Fruit fly (Drosophila melanogaster) whole organism, embryonic: ENCODE results near the gene mRpL30.

ENCODE experiments used
- CG10431 ChIP-seq: fragments of 200-800 bp; sonication (Bioruptor generic); optimal IDR thresholded peaks from 3 replicates; lab custom pipeline; 2018; ENCODE audit warnings: missing biosample characterization, mild to moderate bottlenecking, missing genetic modification characterization
- CG10565 ChIP-seq: fragments of 200-800 bp; sonication (Bioruptor generic); optimal IDR thresholded peaks from 3 replicates; lab custom pipeline; 2016; ENCODE audit warnings: missing biosample characterization, mild to moderate bottlenecking, missing genetic modification characterization
- CG11504 ChIP-seq: fragments of 200-800 bp; sonication (Bioruptor generic); optimal IDR thresholded peaks from 3 replicates; lab custom pipeline; 2019; ENCODE audit warnings: missing biosample characterization, mild to moderate bottlenecking, missing genetic modification characterization, moderate library complexity
- CG12659 ChIP-seq: fragments of 200-800 bp; sonication (Bioruptor generic); optimal IDR thresholded peaks from 3 replicates; lab custom pipeline; 2017; ENCODE audit warnings: mild to moderate bottlenecking, missing biosample characterization, missing genetic modification reagents, missing genetic modification characterization
- CG1647 ChIP-seq: fragments of 200-800 bp; sonication (Bioruptor generic); optimal IDR thresholded peaks from 3 replicates; lab custom pipeline; 2016; ENCODE audit warnings: missing biosample characterization, missing genetic modification characterization
- CG16863 ChIP-seq: fragments of 200-800 bp; sonication (Bioruptor generic); optimal IDR thresholded peaks from 3 replicates; lab custom pipeline; 2016; ENCODE audit warnings: missing biosample characterization, missing genetic modification characterization
- CG17612 ChIP-seq: fragments of 200-800 bp; sonication (Bioruptor generic); IDR thresholded peaks from 2 replicates; pipeline ENCODE4 v1.3.6; 2022; ENCODE audit warnings: missing biosample characterization, missing genetic modification characterization
- CG2116 ChIP-seq: fragments of 200-800 bp; sonication (Bioruptor generic); optimal IDR thresholded peaks from 3 replicates; lab custom pipeline; 2018; ENCODE audit warnings: missing biosample characterization, mild to moderate bottlenecking, missing genetic modification characterization
- CG3065 ChIP-seq: fragments of 200-800 bp; sonication (Bioruptor generic); optimal IDR thresholded peaks from 2 replicates; lab custom pipeline; 2016; ENCODE audit warnings: missing biosample characterization, missing genetic modification characterization
- CG31224 ChIP-seq: fragments of 200-800 bp; sonication (Bioruptor generic); IDR thresholded peaks from 2 replicates; pipeline ENCODE4 v1.3.6; 2022; ENCODE audit warnings: missing biosample characterization, missing genetic modification characterization
- CG32532 ChIP-seq: fragments of 200-800 bp; sonication (Bioruptor generic); IDR thresholded peaks from 2 replicates; pipeline ENCODE4 v1.3.6; 2022; ENCODE audit warnings: missing biosample characterization, missing genetic modification characterization
- CG42726 ChIP-seq: fragments of 200-800 bp; sonication (Bioruptor generic); IDR thresholded peaks from 2 replicates; pipeline ENCODE4 v1.3.6; 2022; ENCODE audit warnings: missing biosample characterization, missing genetic modification characterization; ENCODE audit not compliant: partially characterized antibody
- CG4707 ChIP-seq: fragments of 200-800 bp; sonication (Bioruptor generic); optimal IDR thresholded peaks from 2 replicates; lab custom pipeline; 2018; ENCODE audit warnings: missing biosample characterization, mild to moderate bottlenecking, missing genetic modification characterization, moderate library complexity
- CG8089 ChIP-seq: fragments of 200-800 bp; sonication (Bioruptor generic); optimal IDR thresholded peaks from 3 replicates; lab custom pipeline; 2016; ENCODE audit warnings: missing biosample characterization, missing genetic modification characterization
- CG8359 ChIP-seq: fragments of 200-800 bp; sonication (Bioruptor generic); optimal IDR thresholded peaks from 2 replicates; lab custom pipeline; 2017; ENCODE audit warnings: missing biosample characterization, mild to moderate bottlenecking, missing genetic modification characterization, borderline replicate concordance
- CG9437 ChIP-seq: fragments of 200-800 bp; sonication (Bioruptor generic); optimal IDR thresholded peaks from 2 replicates; lab custom pipeline; 2018; ENCODE audit warnings: missing biosample characterization, mild to moderate bottlenecking, missing genetic modification characterization
- CG9932 ChIP-seq: fragments of 200-800 bp; sonication (Bioruptor generic); IDR thresholded peaks from 2 replicates; pipeline ENCODE4 v1.3.6; 2022; ENCODE audit warnings: missing biosample characterization, missing genetic modification characterization
- Gsc ChIP-seq: fragments of 200-800 bp; sonication (Bioruptor generic); IDR thresholded peaks from 2 replicates; pipeline ENCODE4 v1.3.6; 2022; ENCODE audit warnings: missing biosample characterization, missing genetic modification characterization
- H15 ChIP-seq: fragments of 200-800 bp; sonication (Bioruptor generic); IDR thresholded peaks from 3 replicates; pipeline ENCODE4 v1.3.6; 2022; ENCODE audit warnings: missing biosample characterization, missing genetic modification characterization
- Hand ChIP-seq: fragments of 200-800 bp; sonication (Bioruptor generic); optimal IDR thresholded peaks from 2 replicates; lab custom pipeline; 2017; ENCODE audit warnings: mild to moderate bottlenecking, missing biosample characterization, missing genetic modification reagents, missing genetic modification characterization
- Hey ChIP-seq: fragments of 200-800 bp; sonication (Bioruptor generic); optimal IDR thresholded peaks from 3 replicates; lab custom pipeline; 2018; ENCODE audit warnings: missing biosample characterization, mild to moderate bottlenecking, missing genetic modification characterization
- Hr3 ChIP-seq: fragments of 200-800 bp; sonication (Bioruptor generic); optimal IDR thresholded peaks from 3 replicates; lab custom pipeline; 2016; ENCODE audit warnings: missing biosample characterization, missing genetic modification characterization
- Hr39 ChIP-seq: fragments of >200 bp; optimal IDR thresholded peaks from 2 replicates; lab custom pipeline; 2017
- MESR4 ChIP-seq: fragments of 200-800 bp; sonication (Bioruptor generic); optimal IDR thresholded peaks from 2 replicates; lab custom pipeline; 2018; ENCODE audit warnings: missing biosample characterization, mild to moderate bottlenecking, missing genetic modification characterization, moderate library complexity
- NfI ChIP-seq: fragments of 200-800 bp; sonication (Bioruptor generic); optimal IDR thresholded peaks from 3 replicates; lab custom pipeline; 2018; ENCODE audit warnings: missing biosample characterization, mild to moderate bottlenecking, missing genetic modification characterization, moderate library complexity
- Rfx ChIP-seq: fragments of 200-800 bp; sonication (Bioruptor generic); IDR thresholded peaks from 2 replicates; pipeline ENCODE4 v1.3.6; 2022; ENCODE audit warnings: missing biosample characterization, missing genetic modification characterization
- Sox100B ChIP-seq: fragments of 200-800 bp; sonication (Bioruptor generic); optimal IDR thresholded peaks from 3 replicates; lab custom pipeline; 2018; ENCODE audit warnings: missing biosample characterization, mild to moderate bottlenecking, missing genetic modification characterization
- Sry-δ ChIP-seq: fragments of 200-800 bp; sonication (Bioruptor generic); optimal IDR thresholded peaks from 2 replicates; lab custom pipeline; 2016; ENCODE audit warnings: missing biosample characterization, missing genetic modification characterization
- Taf1 ChIP-seq: fragments of 200-800 bp; sonication (Bioruptor generic); IDR thresholded peaks from 2 replicates; pipeline ENCODE4 v1.3.6; 2022; ENCODE audit warnings: missing biosample characterization, missing genetic modification characterization
- ara ChIP-seq: fragments of 200-800 bp; sonication (Bioruptor generic); IDR thresholded peaks from 2 replicates; pipeline ENCODE4 v1.3.6; 2022; ENCODE audit warnings: missing biosample characterization, missing genetic modification characterization
- chinmo ChIP-seq: fragments of 200-800 bp; sonication (Bioruptor generic); IDR thresholded peaks from 4 replicates; pipeline ENCODE4 v1.3.6; 2022; ENCODE audit warnings: missing biosample characterization, missing genetic modification characterization; ENCODE audit not compliant: partially characterized antibody
- chm ChIP-seq: fragments of 200-800 bp; sonication (Bioruptor generic); IDR thresholded peaks from 2 replicates; pipeline ENCODE4 v1.3.6; 2022; ENCODE audit warnings: missing biosample characterization, missing genetic modification characterization
- dimm ChIP-seq: fragments of 200-800 bp; sonication (Bioruptor generic); IDR thresholded peaks from 2 replicates; pipeline ENCODE4 v1.3.6; 2022; ENCODE audit warnings: missing biosample characterization, missing genetic modification characterization
- dm ChIP-seq: fragments of 200-800 bp; sonication (Bioruptor generic); optimal IDR thresholded peaks from 3 replicates; lab custom pipeline; 2016; ENCODE audit warnings: missing biosample characterization, missing genetic modification characterization
- exex ChIP-seq: fragments of 200-800 bp; sonication (Bioruptor generic); optimal IDR thresholded peaks from 4 replicates; lab custom pipeline; 2018; ENCODE audit warnings: missing biosample characterization, mild to moderate bottlenecking, missing genetic modification characterization, moderate library complexity
- ftz-f1 ChIP-seq: fragments of 200-800 bp; sonication (Bioruptor generic); optimal IDR thresholded peaks from 2 replicates; lab custom pipeline; 2016; ENCODE audit warnings: missing biosample characterization, missing genetic modification characterization
- gro ChIP-seq: fragments of 200-800 bp; sonication (Bioruptor generic); optimal IDR thresholded peaks from 2 replicates; lab custom pipeline; 2016; ENCODE audit warnings: missing biosample characterization, missing genetic modification characterization
- hkb ChIP-seq, 2 experiments: fragments of 200-800 bp in 1 of 2; fragments of >200 bp in 1 of 2; sonication (Bioruptor generic) in 1 of 2; IDR thresholded peaks in 1 of 2; optimal IDR thresholded peaks in 1 of 2; 2 replicates each; pipeline versions ENCODE4 v1.3.6 to Lab custom; 2017 to 2022; ENCODE audit warnings: missing biosample characterization in 1 of 2, missing genetic modification characterization in 1 of 2
- insv ChIP-seq, 2 experiments: fragments of 200-800 bp; sonication (Bioruptor generic); optimal IDR thresholded peaks; 3 replicates each; lab custom pipeline; 2016 to 2018; ENCODE audit warnings: missing biosample characterization in 2 of 2, missing genetic modification characterization in 2 of 2
- jigr1 ChIP-seq: fragments of 200-800 bp; sonication (Bioruptor generic); IDR thresholded peaks from 3 replicates; pipeline ENCODE4 v1.3.6; 2022; ENCODE audit warnings: missing biosample characterization, missing genetic modification characterization
- lbe ChIP-seq: fragments of 200-800 bp; sonication (Bioruptor generic); optimal IDR thresholded peaks from 2 replicates; lab custom pipeline; 2016; ENCODE audit warnings: missing biosample characterization, mild to moderate bottlenecking, missing genetic modification characterization
- mirr ChIP-seq: fragments of 200-800 bp; sonication (Bioruptor generic); optimal IDR thresholded peaks from 3 replicates; lab custom pipeline; 2018; ENCODE audit warnings: missing biosample characterization, mild to moderate bottlenecking, missing genetic modification characterization
- org-1 ChIP-seq: fragments of 200-800 bp; sonication (Bioruptor generic); optimal IDR thresholded peaks from 2 replicates; lab custom pipeline; 2017; ENCODE audit warnings: missing biosample characterization, missing genetic modification characterization
- psq ChIP-seq: fragments of 200-800 bp; sonication (Bioruptor generic); optimal IDR thresholded peaks from 2 replicates; lab custom pipeline; 2017; ENCODE audit warnings: missing biosample characterization, missing genetic modification characterization
- scrt ChIP-seq: fragments of 200-800 bp; sonication (Bioruptor generic); optimal IDR thresholded peaks from 2 replicates; lab custom pipeline; 2018; ENCODE audit warnings: missing biosample characterization, mild to moderate bottlenecking, missing genetic modification characterization, moderate library complexity
- sd ChIP-seq: fragments of 200-800 bp; sonication (Bioruptor generic); optimal IDR thresholded peaks from 3 replicates; lab custom pipeline; 2018; ENCODE audit warnings: missing biosample characterization, mild to moderate bottlenecking, missing genetic modification characterization, moderate library complexity
- sug ChIP-seq: fragments of 200-800 bp; optimal IDR thresholded peaks from 2 replicates; lab custom pipeline; 2019; ENCODE audit warnings: missing biosample characterization, mild to moderate bottlenecking, missing genetic modification characterization, moderate library complexity
- tin ChIP-seq: fragments of 200-800 bp; sonication (Bioruptor generic); optimal IDR thresholded peaks from 3 replicates; lab custom pipeline; 2016; ENCODE audit warnings: missing biosample characterization, missing genetic modification characterization
- tna ChIP-seq: fragments of 200-800 bp; sonication (Bioruptor generic); IDR thresholded peaks from 2 replicates; pipeline ENCODE4 v1.3.6; 2022; ENCODE audit warnings: missing biosample characterization, missing genetic modification characterization; ENCODE audit not compliant: partially characterized antibody
- trem ChIP-seq: fragments of 200-800 bp; optimal IDR thresholded peaks from 3 replicates; lab custom pipeline; 2019; ENCODE audit warnings: missing biosample characterization, mild to moderate bottlenecking, missing genetic modification characterization, moderate library complexity
- wek ChIP-seq: fragments of 200-800 bp; sonication (Bioruptor generic); optimal IDR thresholded peaks from 3 replicates; lab custom pipeline; 2018; ENCODE audit warnings: missing biosample characterization, mild to moderate bottlenecking, missing genetic modification characterization, moderate library complexity

The mRpL30 gene

dm6 chrX:4666650-4667360 is 19.1 kb downstream of the mRpL30 start, which contains the start of gene CG3009 (continued):
- TF ChIP-seq CG42726: peak; percentile 60
- TF ChIP-seq dimm (GFP tag; lab: Robert Waterston, UW): peak; percentile 89
- TF ChIP-seq CG9437 (GFP tag; lab: Kevin White, UChicago): peak; percentile 88
- TF ChIP-seq dm (GFP tag; lab: Kevin White, UChicago): peak; percentile 92
- TF ChIP-seq CG8359: peak; percentile 89
- peak; percentile 97 for TF ChIP-seq mirr (GFP tag; lab: Kevin White, UChicago)
- peak; percentile 94 for TF ChIP-seq ara (GFP tag; lab: Robert Waterston, UW)
- peak; percentile 97 for TF ChIP-seq sug (tag; lab: Kevin White, UChicago)
- peak; percentile 87 for TF ChIP-seq psq (GFP tag; lab: Kevin White, UChicago)
- TF ChIP-seq Sry-δ (GFP tag; lab: Kevin White, UChicago): peak; percentile 72
- peak; percentile 90 for TF ChIP-seq lbe (GFP tag; lab: Kevin White, UChicago)
- TF ChIP-seq CG3065 (GFP tag; lab: Kevin White, UChicago): peak; percentile 98
- peak; percentile 94 for TF ChIP-seq H15 (GFP tag; lab: Robert Waterston, UW)
- TF ChIP-seq Sox100B (GFP tag; lab: Kevin White, UChicago): peak; percentile 95
- TF ChIP-seq trem (tag; lab: Kevin White, UChicago): peak; percentile 89
- peak; percentile 86 for TF ChIP-seq exex (tag; lab: Kevin White, UChicago)
- TF ChIP-seq CG2116: peak; percentile 84
- peak; percentile 96 for TF ChIP-seq CG11504 (tag; lab: Kevin White, UChicago)
- peak; percentile 90 for TF ChIP-seq wek
- peak; percentile 95 for TF ChIP-seq scrt (GFP tag; lab: Kevin White, UChicago)
- peak; percentile 98 for TF ChIP-seq NfI
- TF ChIP-seq CG10565 (GFP tag; lab: Kevin White, UChicago): peak; percentile 80
- peak; percentile 91 for TF ChIP-seq Hey
- no peak for TF ChIP-seq Hr39 (lab: Kevin White, UChicago)
- peak; percentile 95 for TF ChIP-seq CG31224 (GFP tag; lab: Robert Waterston, UW)
- peak in 1 of 2 experiments; percentile 79 for TF ChIP-seq insv (GFP tag; optimal IDR thresholded peaks at IDR 0.05; lab: Kevin White, UChicago)
- TF ChIP-seq Gsc: peak; percentile 93
- TF ChIP-seq tin (GFP tag; lab: Kevin White, UChicago): peak; percentile 98
- TF ChIP-seq Taf1 (GFP tag; lab: Robert Waterston, UW): peak; percentile 95
- peak; percentile 69 for TF ChIP-seq MESR4 (GFP tag; lab: Kevin White, UChicago)
- peak; percentile 85 for TF ChIP-seq CG10431
- TF ChIP-seq CG8089: peak; percentile 97
- TF ChIP-seq Hand (GFP tag; lab: Kevin White, UChicago): peak; percentile 97
- TF ChIP-seq CG16863 (GFP tag; lab: Kevin White, UChicago): peak; percentile 97
- TF ChIP-seq CG32532 (GFP tag; lab: Robert Waterston, UW): peak; percentile 99
- TF ChIP-seq chm: peak; percentile 96
- TF ChIP-seq CG17612 (GFP tag; lab: Robert Waterston, UW): peak; percentile 95
- peak; percentile 97 for TF ChIP-seq CG1647 (GFP tag; lab: Kevin White, UChicago)
- peak; percentile 99 for TF ChIP-seq CG12659 (GFP tag; lab: Kevin White, UChicago)
- peak; percentile 90 for TF ChIP-seq CG4707 (GFP tag; lab: Kevin White, UChicago)

DNA sequence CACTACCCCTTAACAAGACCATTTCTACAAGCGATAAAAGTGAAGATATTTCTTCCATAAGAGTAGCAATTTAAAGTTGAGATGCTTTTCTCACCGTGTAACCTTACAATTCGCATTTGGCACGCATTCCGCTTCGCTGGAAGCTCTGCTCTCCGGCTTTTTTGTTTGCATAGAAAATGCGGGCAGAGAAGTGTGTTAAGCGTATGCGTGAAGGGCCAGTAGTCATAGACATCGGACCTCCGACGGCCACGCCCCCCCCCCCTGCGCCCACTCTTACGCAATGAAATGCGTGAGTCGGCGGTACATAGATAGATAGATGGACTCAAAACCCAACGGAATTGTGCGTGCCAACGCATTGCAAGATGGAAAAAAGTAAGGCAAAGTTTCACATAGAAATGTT is 21.8 kb downstream of the mRpL30 start:
- 0 out of 2 replicates have a peak, but pooled peaks have one; percentile 13 for TF ChIP-seq CG9932 (GFP tag; lab: Robert Waterston, UW)
- peak; percentile 1 for TF ChIP-seq gro (GFP tag; lab: Kevin White, UChicago)
- TF ChIP-seq org-1 (GFP tag; lab: Kevin White, UChicago): no peak
- TF ChIP-seq hkb (optimal IDR thresholded peaks at IDR 0.05; lab: Kevin White, UChicago): no peak
- TF ChIP-seq hkb (GFP tag; IDR thresholded peaks at IDR 0.05; lab: Robert Waterston, UW): 0 out of 2 replicates have a peak, but pooled peaks have one; percentile 22
- peak; percentile 68 for TF ChIP-seq sd (tag; lab: Kevin White, UChicago)
- TF ChIP-seq tna (GFP tag; lab: Robert Waterston, UW): no peak
- TF ChIP-seq jigr1 (GFP tag; lab: Robert Waterston, UW): no peak
- 0 out of 4 replicates have a peak, but pooled peaks have one; percentile 55 for TF ChIP-seq chinmo (GFP tag; lab: Robert Waterston, UW)
- TF ChIP-seq Hr3 (GFP tag; lab: Kevin White, UChicago): no peak
- peak; percentile 30; the same call in 1 of the 2 replicates for TF ChIP-seq Rfx (GFP tag; lab: Robert Waterston, UW)
- TF ChIP-seq ftz-f1 (GFP tag; lab: Kevin White, UChicago): no peak
